Worm (Caenorhabditis elegans): Measurements from ENCODE around the gene ttr-6.

DNA sequence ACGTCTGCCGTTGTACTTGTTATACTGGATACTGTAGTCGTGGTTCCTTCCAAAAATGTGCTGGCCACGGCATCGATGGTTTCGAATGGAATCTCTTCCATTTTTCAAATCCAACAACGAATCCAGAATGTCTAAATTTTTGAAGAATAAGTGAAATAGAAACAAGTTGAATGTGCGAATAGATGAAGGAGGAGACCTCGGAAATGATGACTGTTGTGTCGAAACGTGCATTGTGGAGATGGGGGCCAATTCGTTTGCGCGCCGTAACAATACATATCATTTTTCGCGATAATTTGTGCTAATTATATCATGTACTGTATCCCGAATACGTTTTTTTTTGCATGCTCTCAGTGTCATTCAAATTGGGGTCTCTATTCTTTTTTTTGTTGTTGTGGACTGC is 38.3 kb upstream of the ttr-6 start, which contains the start of gene aexr-1:
- TF ChIP-seq hmg-20 (GFP tag; IDR thresholded peaks at IDR 0.05): no peak
- TF ChIP-seq him-1 (tag; optimal IDR thresholded peaks at IDR 0.05): no peak
- TF ChIP-seq attf-3 (GFP tag; conservative IDR thresholded peaks at IDR 0.05): no peak
- no peak for TF ChIP-seq ceh-27 (GFP tag; optimal IDR thresholded peaks at IDR 0.05)
- TF ChIP-seq gei-17 (GFP tag; optimal IDR thresholded peaks at IDR 0.05): no peak
- no peak for TF ChIP-seq snpc-3.4 (tag; optimal IDR thresholded peaks at IDR 0.05)
- no peak for TF ChIP-seq F22D6.2 (tag; optimal IDR thresholded peaks at IDR 0.05)
- no peak for TF ChIP-seq bed-2 (GFP tag; IDR thresholded peaks at IDR 0.05)
- TF ChIP-seq hlh-12 (tag; optimal IDR thresholded peaks at IDR 0.05): no peak
- no peak for TF ChIP-seq ccch-3 (GFP tag; optimal IDR thresholded peaks at IDR 0.05)

Measured in whole organism, young adult.